Fruit fly (Drosophila melanogaster): ENCODE measurements around the gene polo.

DNA sequence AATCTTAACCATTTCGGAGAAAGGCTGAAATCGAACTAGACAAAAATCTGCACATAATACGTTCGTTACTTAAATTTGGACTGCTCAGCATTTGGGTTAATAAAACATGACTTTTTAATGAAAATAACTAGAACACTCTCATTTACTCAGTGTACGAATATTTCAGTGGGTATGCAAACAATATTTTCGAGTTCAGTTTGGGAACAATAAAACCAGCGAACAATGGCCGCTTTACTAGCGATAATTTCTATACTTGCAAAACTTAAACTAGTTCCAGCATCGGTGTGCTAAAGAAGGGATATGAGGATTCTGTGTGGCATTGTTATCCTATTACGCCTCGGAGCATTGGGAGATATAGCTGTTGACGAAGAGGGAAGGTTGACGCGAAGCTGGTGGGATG lies 48.8 kb downstream of the polo start, which contains the start of gene CG5665:
- no peak for TF ChIP-seq fd96Ca (GFP tag; IDR thresholded peaks at IDR 0.05)
- TF ChIP-seq Pif1A (GFP tag; optimal IDR thresholded peaks at IDR 0.05): no peak
- no peak for TF ChIP-seq CG14655 (GFP tag; optimal IDR thresholded peaks at IDR 0.05)
- no peak for TF ChIP-seq CG15710 (tag; optimal IDR thresholded peaks at IDR 0.05)
- no peak for TF ChIP-seq Ets98B (GFP tag; IDR thresholded peaks at IDR 0.05)
- no peak for TF ChIP-seq CG12605 (GFP tag; IDR thresholded peaks at IDR 0.05)
- TF ChIP-seq CG8159 (tag; optimal IDR thresholded peaks at IDR 0.05): no peak
- TF ChIP-seq CG34367 (tag; optimal IDR thresholded peaks at IDR 0.05): no peak
- TF ChIP-seq CG17806 (tag; optimal IDR thresholded peaks at IDR 0.05): no peak
- TF ChIP-seq EcR (GFP tag; optimal IDR thresholded peaks at IDR 0.05): no peak
- TF ChIP-seq CG8301 (tag; optimal IDR thresholded peaks at IDR 0.05): no peak
- no peak for TF ChIP-seq D1 (tag; optimal IDR thresholded peaks at IDR 0.05)
- TF ChIP-seq CG9948 (tag; optimal IDR thresholded peaks at IDR 0.05): no peak

All from whole organism, pupa.